Worm (Caenorhabditis elegans): ENCODE data around the gene Y39G8B.2.

Gene Y39G8B.2

ce11 chrII:14006210-14006609 is 30.2 kb upstream of the Y39G8B.2 start, which contains the start of gene F01D5.6:
Gene F01D5.6 (plus strand): TSS chrII:14006510.
- TF ChIP-seq lim-7 (GFP tag; IDR thresholded peaks at IDR 0.05) (no peak), dve-1 (tag; optimal IDR thresholded peaks at IDR 0.05; ENCODE audit: insufficient read depth) (no peak), lin-13 (GFP tag; optimal IDR thresholded peaks at IDR 0.05) (no peak), dmd-8 (GFP tag; IDR thresholded peaks at IDR 0.05) (no peak), nhr-111 (GFP tag; optimal IDR thresholded peaks at IDR 0.05) (no peak), D1046.2 (GFP tag; IDR thresholded peaks at IDR 0.05) (no peak), egl-43 (GFP tag; IDR thresholded peaks at IDR 0.05) (no peak), unc-130 (GFP tag; optimal IDR thresholded peaks at IDR 0.05) (no peak)

ce11 chrII:14005183-14005582 is 29.2 kb upstream of the Y39G8B.2 start:
- TF ChIP-seq lim-7 (GFP tag; IDR thresholded peaks at IDR 0.05) (no peak), nhr-102 (tag; optimal IDR thresholded peaks at IDR 0.05) (no peak), F44E2.7 (GFP tag; IDR thresholded peaks at IDR 0.05) (no peak), saeg-2 (GFP tag; IDR thresholded peaks at IDR 0.05) (no peak), hlh-30 (tag; optimal IDR thresholded peaks at IDR 0.05; ENCODE audit: insufficient read depth) (no peak), lin-13 (GFP tag; optimal IDR thresholded peaks at IDR 0.05) (no peak), pha-4 (GFP tag; IDR thresholded peaks at IDR 0.05) (no peak), pha-4 (tag; optimal IDR thresholded peaks at IDR 0.05) (no peak), jun-1 (tag; optimal IDR thresholded peaks at IDR 0.05) (no peak)

ce11 chrII:14004770-14005169 is 28.7 kb upstream of the Y39G8B.2 start:
- TF ChIP-seq aha-1 (tag) (peak; percentile 35), set-16 (GFP tag; IDR thresholded peaks at IDR 0.05) (peak; percentile 57; the same call in 1 of the 2 replicates), mdl-1 (tag; optimal IDR thresholded peaks at IDR 0.05) (peak in 1 of 2 experiments; percentile 7), T26A8.4 (GFP tag; IDR thresholded peaks at IDR 0.05) (0 out of 2 replicates have a peak, but pooled peaks have one; percentile 20), nhr-48 (tag; optimal IDR thresholded peaks at IDR 0.05) (peak; percentile 23), nhr-111 (GFP tag; optimal IDR thresholded peaks at IDR 0.05) (no peak), hlh-11 (tag; optimal IDR thresholded peaks at IDR 0.05) (peak; percentile 51), zip-11 (GFP tag; IDR thresholded peaks at IDR 0.05) (no peak)

ce11 chrII:14003821-14004430 is 27.9 kb upstream of the Y39G8B.2 start:
- TF ChIP-seq snpc-4 (tag; optimal IDR thresholded peaks at IDR 0.05) = peak; percentile 41
- peak; percentile 51 for TF ChIP-seq nhr-28 (tag; optimal IDR thresholded peaks at IDR 0.05)
- no peak for TF ChIP-seq ceh-20 (GFP tag; IDR thresholded peaks at IDR 0.05)
- no peak for TF ChIP-seq tag-97 (GFP tag; IDR thresholded peaks at IDR 0.05)
- TF ChIP-seq ztf-11 (tag; optimal IDR thresholded peaks at IDR 0.05) = no peak
- no peak for TF ChIP-seq fkh-10 (GFP tag; optimal IDR thresholded peaks at IDR 0.05)
- peak; percentile 12 for TF ChIP-seq hlh-11 (tag; optimal IDR thresholded peaks at IDR 0.05)
- TF ChIP-seq aha-1 (tag) = no peak
- no peak for TF ChIP-seq nhr-48 (tag; optimal IDR thresholded peaks at IDR 0.05)

ce11 chrII:14002200-14002599 is 26.2 kb upstream of the Y39G8B.2 start, which contains the start of gene F01D5.5:
Gene F01D5.5 (minus strand): TSS chrII:14002300.
- TF ChIP-seq zip-11 (GFP tag; IDR thresholded peaks at IDR 0.05) (no peak), hif-1 (tag; optimal IDR thresholded peaks at IDR 0.05) (no peak), daf-16 (GFP tag; optimal IDR thresholded peaks at IDR 0.05) (no peak), daf-16 (tag; optimal IDR thresholded peaks at IDR 0.05) (peak; percentile 15), unc-62 (GFP tag; optimal IDR thresholded peaks at IDR 0.05 in 1 of 2) (peak in 1 of 2 experiments; percentile 30), unc-62 (tag; optimal IDR thresholded peaks at IDR 0.05) (no peak), nhr-48 (tag; optimal IDR thresholded peaks at IDR 0.05) (no peak), nhr-41 (GFP tag; IDR thresholded peaks at IDR 0.05) (no peak), lin-38 (GFP tag; IDR thresholded peaks at IDR 0.05) (no peak), mxl-3 (GFP tag; optimal IDR thresholded peaks at IDR 0.05) (no peak), nhr-28 (tag; optimal IDR thresholded peaks at IDR 0.05) (no peak)
